Worm (Caenorhabditis elegans) whole organism, dauer: ENCODE measurements around the gene Y43F8C.5.

ENCODE experiments used
- unc-62 ChIP-seq: sonication (generic microtip); optimal IDR thresholded peaks from 2 replicates; lab custom pipeline; 2017; ENCODE audit warnings: missing biosample characterization, missing genetic modification reagents, missing genetic modification characterization

The Y43F8C.5 gene

ce11 chrV:19605880-19606279, 26.6 kb downstream of the Y43F8C.5 start, which contains the start of gene nlp-25:
Gene nlp-25 (plus strand): TSS chrV:19606180.
- TF ChIP-seq unc-62 (GFP tag; lab: Kevin White, UChicago): no peak

- no peak for TF ChIP-seq unc-62 (GFP tag; lab: Kevin White, UChicago)
These were observed 27.0 kb downstream of the Y43F8C.5 start for ce11 chrV:19605415-19605814.

DNA sequence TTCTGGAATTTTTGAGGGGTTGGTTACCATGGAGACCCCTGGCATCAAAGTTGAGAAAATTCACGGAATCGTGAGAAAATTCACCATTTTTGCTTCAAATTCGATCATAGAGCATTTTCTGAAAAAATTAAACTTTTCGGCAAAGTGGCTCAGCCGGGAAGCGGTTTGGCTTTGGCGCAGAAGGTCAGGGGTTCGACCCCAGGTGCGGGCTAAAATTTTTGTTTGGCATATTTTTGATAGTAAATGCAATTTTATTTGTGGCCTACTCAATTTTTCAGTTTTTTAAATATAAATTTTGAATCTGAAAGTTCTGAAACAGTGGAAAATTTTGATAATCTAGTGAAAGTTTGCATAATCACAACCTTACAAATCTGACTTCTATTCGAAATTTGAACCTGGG, 33.4 kb downstream of the Y43F8C.5 start:
- no peak for TF ChIP-seq unc-62 (GFP tag; lab: Kevin White, UChicago)

DNA sequence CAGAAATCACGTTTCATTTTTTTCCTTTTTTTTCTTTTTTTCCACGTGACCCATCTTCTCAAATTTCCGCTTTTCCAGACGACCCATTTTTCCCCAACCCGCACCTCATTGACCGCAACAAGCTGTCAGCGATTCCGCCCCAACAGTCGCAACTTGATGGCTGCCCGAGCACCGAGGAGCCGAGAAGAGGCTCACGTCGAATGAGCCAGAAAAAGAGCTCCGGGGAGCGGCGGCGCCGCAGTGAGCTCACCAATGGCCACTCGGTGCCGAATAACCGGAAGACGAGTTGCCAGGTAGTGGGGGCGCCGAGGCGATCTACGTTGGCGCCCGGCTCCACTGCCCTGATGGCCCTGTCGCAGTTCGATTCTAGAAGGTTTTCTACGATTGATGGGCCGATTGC, 41.6 kb downstream of the Y43F8C.5 start:
- TF ChIP-seq unc-62 (GFP tag; lab: Kevin White, UChicago): no peak

DNA sequence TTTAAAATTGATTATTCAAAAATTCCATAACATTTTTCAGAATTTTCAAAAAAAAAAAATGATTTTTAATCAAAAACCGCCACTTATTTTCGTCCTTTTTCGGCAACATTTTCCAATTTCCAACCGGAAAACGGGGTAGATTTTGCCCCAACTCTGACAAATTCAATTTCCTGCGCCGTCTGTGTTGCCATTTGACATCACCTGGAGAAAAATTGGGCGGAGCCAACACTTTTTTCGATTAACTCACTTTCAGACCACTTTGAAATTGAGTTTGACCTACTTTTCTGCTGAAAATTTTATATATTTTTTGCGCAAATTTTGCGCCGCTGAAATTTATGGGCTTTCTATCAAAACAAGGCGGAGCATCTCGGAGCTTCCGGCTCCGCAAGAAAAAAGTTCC, 50.2 kb downstream of the Y43F8C.5 start:
- no peak for TF ChIP-seq unc-62 (GFP tag; lab: Kevin White, UChicago)
